Fruit fly (Drosophila melanogaster) whole organism, adult: ENCODE data around the gene CG11322.

ENCODE experiments used
- CG11617 ChIP-seq: fragments of 200-800 bp; sonication (Bioruptor generic); optimal IDR thresholded peaks from 2 replicates; lab custom pipeline; 2017; ENCODE audit warnings: mild to moderate bottlenecking, missing biosample characterization, missing genetic modification reagents, missing genetic modification characterization
- CG12768 ChIP-seq: fragments of 200-800 bp; sonication (Bioruptor generic); optimal IDR thresholded peaks from 2 replicates; lab custom pipeline; 2017; ENCODE audit warnings: missing biosample characterization, missing genetic modification characterization, mild to moderate bottlenecking, moderate library complexity, missing genetic modification reagents
- CG14711 ChIP-seq: fragments of 200-800 bp; sonication (Bioruptor generic); optimal IDR thresholded peaks from 2 replicates; lab custom pipeline; 2018; ENCODE audit warnings: missing biosample characterization, mild to moderate bottlenecking, missing genetic modification characterization, moderate library complexity
- CG1620 ChIP-seq: fragments of 200-800 bp; sonication (Bioruptor generic); optimal IDR thresholded peaks from 2 replicates; lab custom pipeline; 2016; ENCODE audit warnings: missing biosample characterization, missing genetic modification characterization
- CG33017 ChIP-seq: fragments of 200-800 bp; sonication (Bioruptor generic); optimal IDR thresholded peaks from 2 replicates; lab custom pipeline; 2018; ENCODE audit warnings: missing biosample characterization, mild to moderate bottlenecking, missing genetic modification characterization, moderate library complexity
- CG5204 ChIP-seq: fragments of 200-800 bp; sonication (Bioruptor generic); optimal IDR thresholded peaks from 2 replicates; lab custom pipeline; 2016; ENCODE audit warnings: missing biosample characterization, missing genetic modification characterization
- CG7045 ChIP-seq: fragments of 200-800 bp; sonication (Bioruptor generic); optimal IDR thresholded peaks from 2 replicates; lab custom pipeline; 2017; ENCODE audit warnings: missing biosample characterization, mild to moderate bottlenecking, missing genetic modification characterization
- CG7101 ChIP-seq: fragments of 200-800 bp; sonication (Bioruptor generic); optimal IDR thresholded peaks from 2 replicates; lab custom pipeline; 2018; ENCODE audit warnings: missing biosample characterization, mild to moderate bottlenecking, missing genetic modification characterization, moderate library complexity
- Clk ChIP-seq: fragments of 200-800 bp; sonication (Bioruptor generic); optimal IDR thresholded peaks from 2 replicates; lab custom pipeline; 2017; ENCODE audit warnings: missing biosample characterization, missing genetic modification characterization
- Crg-1 ChIP-seq: fragments of 200-800 bp; sonication (Bioruptor generic); optimal IDR thresholded peaks from 2 replicates; lab custom pipeline; 2016; ENCODE audit warnings: missing biosample characterization, missing genetic modification characterization
- Hr96 ChIP-seq: fragments of 200-800 bp; sonication (Bioruptor generic); optimal IDR thresholded peaks from 2 replicates; lab custom pipeline; 2016; ENCODE audit warnings: missing biosample characterization, missing genetic modification characterization
- Mnt ChIP-seq: fragments of 200-800 bp; sonication (Bioruptor generic); optimal IDR thresholded peaks from 2 replicates; lab custom pipeline; 2016; ENCODE audit warnings: missing biosample characterization, mild to moderate bottlenecking, missing genetic modification characterization
- bab1 ChIP-seq: fragments of 200-800 bp; sonication (Bioruptor generic); optimal IDR thresholded peaks from 3 replicates; lab custom pipeline; 2019; ENCODE audit warnings: missing biosample characterization, mild to moderate bottlenecking, missing genetic modification characterization, moderate library complexity
- cic ChIP-seq: fragments of 200-800 bp; sonication (Bioruptor generic); optimal IDR thresholded peaks from 2 replicates; lab custom pipeline; 2017; ENCODE audit warnings: missing biosample characterization, mild to moderate bottlenecking, missing genetic modification characterization, moderate library complexity
- cnc ChIP-seq, 2 experiments: fragments of >200 bp; optimal IDR thresholded peaks; 2 replicates each; lab custom pipeline; 2017
- kay ChIP-seq: fragments of 200-800 bp; sonication (Bioruptor generic); peaks from one replicate; lab custom pipeline; 2016; ENCODE audit warnings: missing biosample characterization, missing genetic modification characterization, borderline replicate concordance
- ovo ChIP-seq: fragments of 200-800 bp; sonication (Bioruptor generic); optimal IDR thresholded peaks from 2 replicates; lab custom pipeline; 2016; ENCODE audit warnings: missing biosample characterization, missing genetic modification characterization
- pad ChIP-seq: fragments of 200-800 bp; sonication (Bioruptor generic); optimal IDR thresholded peaks from 3 replicates; lab custom pipeline; 2017; ENCODE audit warnings: missing biosample characterization, missing genetic modification characterization, mild to moderate bottlenecking, moderate library complexity, missing genetic modification reagents
- tj ChIP-seq: fragments of 200-800 bp; sonication (Bioruptor generic); optimal IDR thresholded peaks from 3 replicates; lab custom pipeline; 2017; ENCODE audit warnings: missing biosample characterization, mild to moderate bottlenecking, missing genetic modification characterization, moderate library complexity
- toe ChIP-seq: fragments of 200-800 bp; sonication (Bioruptor generic); optimal IDR thresholded peaks from 2 replicates; lab custom pipeline; 2016; ENCODE audit warnings: missing biosample characterization, missing genetic modification characterization

CG11322 gene

dm6 chr2L:6745522-6745921 is 13.9 kb downstream of the CG11322 start, which contains the start of gene CG31910:
Gene CG31910 (minus strand): TSS chr2L:6745622.
- TF ChIP-seq CG7045 (GFP tag; lab: Kevin White, UChicago) = no peak

- TF ChIP-seq CG7045 (GFP tag; lab: Kevin White, UChicago) = no peak
- peak; percentile 71 for TF ChIP-seq kay
These were observed 17.3 kb downstream of the CG11322 start, which contains the start of gene meng for dm6 chr2L:6741980-6742591. Gene meng (plus strand): TSS chr2L:6742502.

dm6 chr2L:6740088-6740487 is 19.3 kb downstream of the CG11322 start, which contains the start of gene TTLL3A:
Gene TTLL3A (minus strand): TSS chr2L:6740188.
- TF ChIP-seq CG11617 (GFP tag; lab: Kevin White, UChicago) (no peak), CG5204 (GFP tag; lab: Kevin White, UChicago) (no peak), CG1620 (GFP tag; lab: Kevin White, UChicago) (no peak), tj (GFP tag; lab: Kevin White, UChicago) (no peak), ovo (GFP tag; lab: Kevin White, UChicago) (no peak), toe (GFP tag; lab: Kevin White, UChicago) (no peak), cnc (optimal IDR thresholded peaks at IDR 0.05; lab: Kevin White, UChicago) (no peak), kay (no peak), Hr96 (GFP tag; lab: Kevin White, UChicago) (no peak), CG33017 (tag; lab: Kevin White, UChicago) (no peak), Crg-1 (no peak)

dm6 chr2L:6732566-6732965 is 26.9 kb downstream of the CG11322 start, which contains the start of gene TTLL3B:
Gene TTLL3B (plus strand): TSS chr2L:6732866.
- TF ChIP-seq pad = no peak

dm6 chr2L:6723750-6724503 is 35.5 kb downstream of the CG11322 start, which contains the start of gene Liprin-alpha:
Gene Liprin-alpha (plus strand): TSS chr2L:6723903.
- TF ChIP-seq CG11617 (GFP tag; lab: Kevin White, UChicago) = no peak
- no peak for TF ChIP-seq ovo (GFP tag; lab: Kevin White, UChicago)
- TF ChIP-seq Mnt (GFP tag; lab: Kevin White, UChicago) = peak; percentile 9
- no peak for TF ChIP-seq CG5204 (GFP tag; lab: Kevin White, UChicago)
- peak; percentile 40 for TF ChIP-seq kay
- TF ChIP-seq cnc (optimal IDR thresholded peaks at IDR 0.05; lab: Kevin White, UChicago) = no peak

- TF ChIP-seq CG14711 (tag; lab: Kevin White, UChicago) (no peak), Clk (GFP tag; lab: Kevin White, UChicago) (no peak), tj (GFP tag; lab: Kevin White, UChicago) (peak; percentile 20), Mnt (GFP tag; lab: Kevin White, UChicago) (peak; percentile 7), cic (GFP tag; lab: Kevin White, UChicago) (peak; percentile 61), CG5204 (GFP tag; lab: Kevin White, UChicago) (no peak), Hr96 (GFP tag; lab: Kevin White, UChicago) (no peak), ovo (GFP tag; lab: Kevin White, UChicago) (no peak), CG7045 (GFP tag; lab: Kevin White, UChicago) (peak; percentile 3), toe (GFP tag; lab: Kevin White, UChicago) (peak; percentile 62)
These were observed 36.3 kb downstream of the CG11322 start, which contains the start of gene homer for dm6 chr2L:6722822-6723749. Gene homer (minus strand): TSS chr2L:6723359.

- TF ChIP-seq CG14711 (tag; lab: Kevin White, UChicago) = no peak
- no peak for TF ChIP-seq CG5204 (GFP tag; lab: Kevin White, UChicago)
- TF ChIP-seq CG11617 (GFP tag; lab: Kevin White, UChicago) = no peak
- TF ChIP-seq Clk (GFP tag; lab: Kevin White, UChicago) = no peak
- TF ChIP-seq CG7101 (tag; lab: Kevin White, UChicago) = no peak
- TF ChIP-seq Crg-1 = no peak
- TF ChIP-seq ovo (GFP tag; lab: Kevin White, UChicago) = no peak
- no peak for TF ChIP-seq CG12768 (GFP tag; lab: Kevin White, UChicago)
- TF ChIP-seq bab1 (GFP tag; lab: Kevin White, UChicago) = no peak
- no peak for TF ChIP-seq Mnt (GFP tag; lab: Kevin White, UChicago)
- TF ChIP-seq tj (GFP tag; lab: Kevin White, UChicago) = no peak
- TF ChIP-seq pad = no peak
- no peak for TF ChIP-seq CG33017 (tag; lab: Kevin White, UChicago)
- TF ChIP-seq cnc (optimal IDR thresholded peaks at IDR 0.05; lab: Kevin White, UChicago) = no peak
- no peak for TF ChIP-seq toe (GFP tag; lab: Kevin White, UChicago)
These were observed 37.7 kb downstream of the CG11322 start for dm6 chr2L:6721710-6722109.
